Worm (Caenorhabditis elegans) whole organism, young adult: ENCODE results near the gene ubxn-5.

ENCODE experiments used
- F52B5.7 ChIP-seq: sonication (generic microtip); optimal IDR thresholded peaks from 2 replicates; lab custom pipeline; 2016; ENCODE audit warnings: mild to moderate bottlenecking, missing genetic modification characterization, missing compliant biosample characterization
- K12H6.12 ChIP-seq: fragments of 200-800 bp; sonication (Bioruptor generic); optimal IDR thresholded peaks from 2 replicates; lab custom pipeline; 2018; ENCODE audit warnings: mild to moderate bottlenecking, missing genetic modification characterization, missing compliant biosample characterization
- T07F8.4 ChIP-seq: sonication (generic microtip); optimal IDR thresholded peaks from 2 replicates; lab custom pipeline; 2016; ENCODE audit warnings: mild to moderate bottlenecking, missing genetic modification characterization, moderate library complexity, missing compliant biosample characterization
- Y53F4B.3 ChIP-seq: fragments of 200-800 bp; sonication (Bioruptor generic); IDR thresholded peaks from 2 replicates; pipeline ENCODE4 v1.3.6; 2022; ENCODE audit warnings: missing genetic modification reagents, missing genetic modification characterization, missing compliant biosample characterization
- Y53G8AR.9 ChIP-seq: fragments of 200-800 bp; sonication (Bioruptor generic); conservative IDR thresholded peaks from 2 replicates; pipeline ENCODE4 v1.3.6; 2022; ENCODE audit warnings: missing genetic modification reagents, missing genetic modification characterization, missing compliant biosample characterization
- Y56A3A.18 ChIP-seq: fragments of 200-800 bp; sonication (Bioruptor generic); IDR thresholded peaks from 2 replicates; pipeline ENCODE4 v1.3.6; 2022; ENCODE audit warnings: missing genetic modification reagents, missing genetic modification characterization, missing compliant biosample characterization
- Y67H2A.10 ChIP-seq: fragments of 200-800 bp; sonication (Bioruptor generic); conservative IDR thresholded peaks from 2 replicates; pipeline ENCODE4 v1.3.6; 2022; ENCODE audit warnings: missing genetic modification reagents, missing genetic modification characterization, missing compliant biosample characterization
- Y79H2A.3 ChIP-seq: fragments of 200-800 bp; sonication (Bioruptor generic); conservative IDR thresholded peaks from 2 replicates; pipeline ENCODE4 v1.3.6; 2022; ENCODE audit warnings: missing genetic modification reagents, missing genetic modification characterization, missing compliant biosample characterization
- akir-1 ChIP-seq: fragments of 200-800 bp; sonication (Bioruptor generic); optimal IDR thresholded peaks from 2 replicates; lab custom pipeline; 2018; ENCODE audit warnings: mild to moderate bottlenecking, missing genetic modification characterization, moderate library complexity, missing compliant biosample characterization
- aptf-3 ChIP-seq: fragments of 200-800 bp; sonication (Bioruptor generic); IDR thresholded peaks from 2 replicates; pipeline ENCODE4 v1.3.6; 2022; ENCODE audit warnings: missing genetic modification characterization, missing compliant biosample characterization
- ceh-100 ChIP-seq: fragments of 200-800 bp; sonication (Bioruptor generic); IDR thresholded peaks from 2 replicates; pipeline ENCODE4 v1.3.6; 2022; ENCODE audit warnings: missing genetic modification reagents, missing genetic modification characterization, missing compliant biosample characterization
- ceh-40 ChIP-seq: fragments of 200-800 bp; sonication (Bioruptor generic); IDR thresholded peaks from 2 replicates; pipeline ENCODE4 v1.3.6; 2022; ENCODE audit warnings: missing genetic modification characterization, missing compliant biosample characterization
- ceh-58 ChIP-seq: fragments of 200-800 bp; sonication (Bioruptor generic); IDR thresholded peaks from 2 replicates; pipeline ENCODE4 v1.3.6; 2022; ENCODE audit warnings: missing genetic modification characterization, missing compliant biosample characterization
- efl-1 ChIP-seq: fragments of 150-350 bp; optimal IDR thresholded peaks from 2 replicates; lab custom pipeline; 2014; ENCODE audit warnings: missing biosample characterization, missing genetic modification reagents, missing genetic modification characterization
- egl-18 ChIP-seq: fragments of 200-800 bp; sonication (Bioruptor generic); IDR thresholded peaks from 2 replicates; pipeline ENCODE4 v1.3.6; 2022; ENCODE audit warnings: missing genetic modification reagents, missing genetic modification characterization, missing compliant biosample characterization
- egl-44 ChIP-seq: fragments of 200-800 bp; sonication (Bioruptor generic); IDR thresholded peaks from 2 replicates; pipeline ENCODE4 v1.3.6; 2022; ENCODE audit warnings: missing genetic modification reagents, missing genetic modification characterization, missing compliant biosample characterization
- ekl-4 ChIP-seq: fragments of 200-800 bp; sonication (Bioruptor generic); IDR thresholded peaks from 2 replicates; pipeline ENCODE4 v1.3.6; 2022; ENCODE audit warnings: missing genetic modification reagents, missing genetic modification characterization, missing compliant biosample characterization
- fkh-3 ChIP-seq: sonication (generic microtip); optimal IDR thresholded peaks from 2 replicates; lab custom pipeline; 2016; ENCODE audit warnings: mild to moderate bottlenecking, missing genetic modification characterization, missing compliant biosample characterization
- gei-17 ChIP-seq: fragments of 200-800 bp; sonication (Bioruptor generic); optimal IDR thresholded peaks from 2 replicates; lab custom pipeline; 2018; ENCODE audit warnings: mild to moderate bottlenecking, missing genetic modification characterization, missing compliant biosample characterization
- hlh-12 ChIP-seq: sonication (generic microtip); optimal IDR thresholded peaks from 2 replicates; lab custom pipeline; 2016; ENCODE audit warnings: missing genetic modification characterization, missing compliant biosample characterization
- hlh-26 ChIP-seq: fragments of 200-800 bp; sonication (Bioruptor generic); conservative IDR thresholded peaks from 2 replicates; pipeline ENCODE4 v1.3.6; 2022; ENCODE audit warnings: missing genetic modification reagents, missing genetic modification characterization, missing compliant biosample characterization
- hmg-1.2 ChIP-seq: fragments of 200-800 bp; sonication (Bioruptor generic); IDR thresholded peaks from 2 replicates; pipeline ENCODE4 v1.3.6; 2022; ENCODE audit warnings: missing genetic modification reagents, missing genetic modification characterization, missing compliant biosample characterization
- hmg-20 ChIP-seq: fragments of 200-800 bp; sonication (Bioruptor generic); IDR thresholded peaks from 2 replicates; pipeline ENCODE4 v1.3.6; 2022; ENCODE audit warnings: missing genetic modification reagents, missing genetic modification characterization, missing compliant biosample characterization
- lag-1 ChIP-seq: fragments of 200-800 bp; sonication (Bioruptor generic); IDR thresholded peaks from 2 replicates; pipeline ENCODE4 v1.3.6; 2022; ENCODE audit warnings: missing genetic modification reagents, missing genetic modification characterization, missing compliant biosample characterization
- lin-40 ChIP-seq: sonication (generic microtip); optimal IDR thresholded peaks from 2 replicates; lab custom pipeline; 2016; ENCODE audit warnings: missing genetic modification characterization, mild to moderate bottlenecking, missing compliant biosample characterization, missing genotype, missing genetic modification reagents
- lir-1 ChIP-seq: fragments of 200-800 bp; sonication (Bioruptor generic); conservative IDR thresholded peaks from 2 replicates; pipeline ENCODE4 v1.3.6; 2022; ENCODE audit warnings: missing genetic modification reagents, missing genetic modification characterization, missing compliant biosample characterization
- lsy-27 ChIP-seq: sonication (generic microtip); optimal IDR thresholded peaks from 2 replicates; lab custom pipeline; 2017; ENCODE audit warnings: missing genetic modification characterization, mild to moderate bottlenecking, missing compliant biosample characterization, antibody characterized with exemption, missing genotype, borderline replicate concordance; ENCODE audit not compliant: insufficient read depth
- madf-8 ChIP-seq: fragments of 200-800 bp; sonication (Bioruptor generic); conservative IDR thresholded peaks from 2 replicates; pipeline ENCODE4 v1.3.6; 2022; ENCODE audit warnings: missing genetic modification reagents, missing genetic modification characterization, missing compliant biosample characterization
- mcd-1 ChIP-seq: fragments of 200-800 bp; sonication (Bioruptor generic); IDR thresholded peaks from 2 replicates; pipeline ENCODE4 v1.3.6; 2022; ENCODE audit warnings: missing genetic modification reagents, missing genetic modification characterization, missing compliant biosample characterization
- mes-4 ChIP-seq: sonication (generic microtip); optimal IDR thresholded peaks from 2 replicates; lab custom pipeline; 2016; ENCODE audit warnings: missing genotype, missing genetic modification characterization, missing compliant biosample characterization
- nfya-1 ChIP-seq: sonication (generic microtip); optimal IDR thresholded peaks from 2 replicates; lab custom pipeline; 2017; ENCODE audit warnings: antibody characterized with exemption, missing compliant biosample characterization, missing genetic modification characterization, borderline replicate concordance; ENCODE audit not compliant: insufficient read depth
- nhr-120 ChIP-seq: fragments of 200-800 bp; sonication (Bioruptor generic); IDR thresholded peaks from 2 replicates; pipeline ENCODE4 v1.3.6; 2022; ENCODE audit warnings: missing genetic modification characterization, missing compliant biosample characterization
- nhr-80 ChIP-seq: sonication (generic microtip); optimal IDR thresholded peaks from 2 replicates; lab custom pipeline; 2016; ENCODE audit warnings: missing genetic modification characterization, missing compliant biosample characterization
- pha-4 ChIP-seq: fragments of 150-350 bp; sonication (generic microtip); optimal IDR thresholded peaks from 2 replicates; lab custom pipeline; 2014; ENCODE audit warnings: missing biosample characterization, missing genetic modification reagents, missing genetic modification characterization
- repo-1 ChIP-seq: sonication (generic microtip); optimal IDR thresholded peaks from 2 replicates; lab custom pipeline; 2017; ENCODE audit warnings: mild to moderate bottlenecking, missing genetic modification characterization, missing compliant biosample characterization
- snpc-1.1 ChIP-seq: sonication (generic microtip); optimal IDR thresholded peaks from 2 replicates; lab custom pipeline; 2017; ENCODE audit warnings: missing genetic modification characterization, mild to moderate bottlenecking, missing compliant biosample characterization, antibody characterized with exemption, moderate library complexity, missing genotype, missing genetic modification reagents; ENCODE audit not compliant: insufficient read depth
- snpc-3.4 ChIP-seq: sonication (generic microtip); optimal IDR thresholded peaks from 2 replicates; lab custom pipeline; 2017; ENCODE audit warnings: missing genetic modification characterization, mild to moderate bottlenecking, missing compliant biosample characterization, antibody characterized with exemption, moderate library complexity, missing genotype, missing genetic modification reagents
- somi-1 ChIP-seq: fragments of 200-800 bp; sonication (Bioruptor generic); optimal IDR thresholded peaks from 2 replicates; lab custom pipeline; 2018; ENCODE audit warnings: mild to moderate bottlenecking, missing genetic modification characterization, missing compliant biosample characterization
- sptf-2 ChIP-seq: fragments of 200-800 bp; sonication (Bioruptor generic); optimal IDR thresholded peaks from 2 replicates; lab custom pipeline; 2018; ENCODE audit warnings: mild to moderate bottlenecking, missing genetic modification characterization, missing compliant biosample characterization
- tbp1 ChIP-seq: fragments of 200-800 bp; sonication (Bioruptor generic); optimal IDR thresholded peaks from 2 replicates; lab custom pipeline; 2018; ENCODE audit warnings: mild to moderate bottlenecking, missing genetic modification characterization, missing compliant biosample characterization
- tlf-1 ChIP-seq: fragments of 200-800 bp; sonication (Bioruptor generic); optimal IDR thresholded peaks from 2 replicates; lab custom pipeline; 2018; ENCODE audit warnings: mild to moderate bottlenecking, missing genetic modification characterization, missing compliant biosample characterization
- unc-130 ChIP-seq: sonication (generic microtip); optimal IDR thresholded peaks from 2 replicates; lab custom pipeline; 2016; ENCODE audit warnings: missing genetic modification reagents, missing genetic modification characterization, missing compliant biosample characterization
- zim-3 ChIP-seq: sonication (generic microtip); optimal IDR thresholded peaks from 2 replicates; lab custom pipeline; 2017; ENCODE audit warnings: mild to moderate bottlenecking, missing genetic modification characterization, moderate library complexity, missing compliant biosample characterization
- ztf-18 ChIP-seq: sonication (generic microtip); optimal IDR thresholded peaks from 2 replicates; lab custom pipeline; 2016; ENCODE audit warnings: missing genotype, mild to moderate bottlenecking, missing genetic modification characterization, missing compliant biosample characterization
- ztf-26 ChIP-seq: sonication (generic microtip); optimal IDR thresholded peaks from 2 replicates; lab custom pipeline; 2017; ENCODE audit warnings: missing genetic modification characterization, missing compliant biosample characterization
- ztf-28 ChIP-seq: fragments of 200-800 bp; sonication (Bioruptor generic); IDR thresholded peaks from 2 replicates; pipeline ENCODE4 v1.3.6; 2022; ENCODE audit warnings: missing genetic modification reagents, missing genetic modification characterization, missing compliant biosample characterization
- ztf-3 ChIP-seq: fragments of 200-800 bp; sonication (Bioruptor generic); optimal IDR thresholded peaks from 2 replicates; lab custom pipeline; 2018; ENCODE audit warnings: mild to moderate bottlenecking, missing genetic modification characterization, missing compliant biosample characterization
- ztf-6 ChIP-seq: fragments of 200-800 bp; sonication (Bioruptor generic); IDR thresholded peaks from 2 replicates; pipeline ENCODE4 v1.3.6; 2022; ENCODE audit warnings: missing genetic modification reagents, missing genetic modification characterization, missing compliant biosample characterization

The ubxn-5 gene

ce11 chrII:10197091-10197675 is 37.1 kb downstream of the ubxn-5 start, which contains the start of gene R05H5.3 (continued):
- TF ChIP-seq lin-40 (tag; lab: Kevin White, UChicago): no peak
- TF ChIP-seq egl-18 (GFP tag; lab: Robert Waterston, UW): no peak
- TF ChIP-seq tlf-1: peak; percentile 58
- TF ChIP-seq Y53F4B.3 (GFP tag; lab: Robert Waterston, UW): no peak
- no peak for TF ChIP-seq Y53G8AR.9 (GFP tag; lab: Robert Waterston, UW)
- no peak for TF ChIP-seq ztf-26 (tag; lab: Kevin White, UChicago)
- peak; percentile 68 for TF ChIP-seq Y67H2A.10 (GFP tag; lab: Robert Waterston, UW)
- TF ChIP-seq egl-44 (GFP tag; lab: Robert Waterston, UW): no peak
- TF ChIP-seq nhr-80 (tag; lab: Kevin White, UChicago): peak; percentile 24
- TF ChIP-seq mcd-1 (GFP tag; lab: Robert Waterston, UW): peak; percentile 90
- no peak for TF ChIP-seq repo-1 (tag; lab: Kevin White, UChicago)
- TF ChIP-seq pha-4 (tag; lab: Kevin White, UChicago): no peak
- peak; percentile 54 for TF ChIP-seq snpc-1.1 (tag; lab: Kevin White, UChicago)
- no peak for TF ChIP-seq akir-1
- TF ChIP-seq ekl-4: peak; percentile 31; the same call in 1 of the 2 replicates
- peak; percentile 72; the same call in 1 of the 2 replicates for TF ChIP-seq Y79H2A.3 (GFP tag; lab: Robert Waterston, UW)
- no peak for TF ChIP-seq T07F8.4 (tag; lab: Kevin White, UChicago)
- TF ChIP-seq nhr-120 (GFP tag; lab: Robert Waterston, UW): no peak
- TF ChIP-seq ztf-3 (GFP tag; lab: Kevin White, UChicago): no peak
- peak; percentile 91 for TF ChIP-seq madf-8 (GFP tag; lab: Robert Waterston, UW)
- TF ChIP-seq zim-3 (tag; lab: Kevin White, UChicago): no peak
- TF ChIP-seq sptf-2 (GFP tag; lab: Kevin White, UChicago): no peak
- TF ChIP-seq aptf-3 (GFP tag; lab: Robert Waterston, UW): no peak
- no peak for TF ChIP-seq Y56A3A.18 (GFP tag; lab: Robert Waterston, UW)
- TF ChIP-seq snpc-3.4 (tag; lab: Kevin White, UChicago): peak; percentile 70
- no peak for TF ChIP-seq ceh-58 (GFP tag; lab: Robert Waterston, UW)
- peak; percentile 58 for TF ChIP-seq ztf-18 (tag; lab: Kevin White, UChicago)
- peak; percentile 94 for TF ChIP-seq ceh-100 (GFP tag; lab: Robert Waterston, UW)
- 0 out of 2 replicates have a peak, but pooled peaks have one; percentile 36 for TF ChIP-seq ztf-6 (GFP tag; lab: Robert Waterston, UW)
- TF ChIP-seq hlh-12: no peak
- no peak for TF ChIP-seq mes-4 (tag; lab: Kevin White, UChicago)
- TF ChIP-seq lag-1 (GFP tag; lab: Robert Waterston, UW): no peak
- no peak for TF ChIP-seq gei-17 (GFP tag; lab: Kevin White, UChicago)
- TF ChIP-seq ceh-40: no peak
- TF ChIP-seq tbp1 (GFP tag; lab: Kevin White, UChicago): peak; percentile 57
- TF ChIP-seq ztf-28 (GFP tag; lab: Robert Waterston, UW): no peak; the same call in none of the 2 replicates
- peak; percentile 92 for TF ChIP-seq unc-130 (GFP tag; lab: Kevin White, UChicago)
- peak; percentile 96 for TF ChIP-seq efl-1
- peak; percentile 66; the same call in 1 of the 2 replicates for TF ChIP-seq hmg-1.2 (GFP tag; lab: Robert Waterston, UW)
- TF ChIP-seq somi-1 (GFP tag; lab: Kevin White, UChicago): no peak
- TF ChIP-seq hlh-26 (GFP tag; lab: Robert Waterston, UW): no peak
- TF ChIP-seq nfya-1 (tag; lab: Kevin White, UChicago): no peak
- no peak for TF ChIP-seq lsy-27 (tag; lab: Kevin White, UChicago)
- TF ChIP-seq hmg-20: no peak
- TF ChIP-seq F52B5.7: no peak
- TF ChIP-seq lir-1 (GFP tag; lab: Robert Waterston, UW): peak; percentile 62; the same call in 1 of the 2 replicates
- no peak for TF ChIP-seq K12H6.12 (tag; lab: Kevin White, UChicago)
- no peak for TF ChIP-seq fkh-3
